Worm (Caenorhabditis elegans): ENCODE measurements around the gene lgc-40.

Gene lgc-40

ce11 chrX:2401883-2402282 lies 42.0 kb downstream of the lgc-40 start, which contains the start of gene dhhc-9:
TSS of gene dhhc-9 (minus strand) at chrX:2402036.
- peak; percentile 97 for TF ChIP-seq hmg-11 (tag; optimal IDR thresholded peaks at IDR 0.05)
- no peak for TF ChIP-seq aly-2 (tag; optimal IDR thresholded peaks at IDR 0.05)
- TF ChIP-seq sea-2 (GFP tag; optimal IDR thresholded peaks at IDR 0.05) = no peak
- TF ChIP-seq nhr-237 (tag; optimal IDR thresholded peaks at IDR 0.05) = no peak
- TF ChIP-seq egl-27 (tag; optimal IDR thresholded peaks at IDR 0.05) = no peak
- TF ChIP-seq daf-12 (tag; optimal IDR thresholded peaks at IDR 0.05) = no peak
- TF ChIP-seq lsy-12 (tag; optimal IDR thresholded peaks at IDR 0.05) = no peak
- no peak for TF ChIP-seq ceh-28 (tag; optimal IDR thresholded peaks at IDR 0.05)
- TF ChIP-seq jun-1 (tag; optimal IDR thresholded peaks at IDR 0.05) = peak; percentile 15
- no peak for TF ChIP-seq nhr-76 (tag; optimal IDR thresholded peaks at IDR 0.05)
- peak; percentile 39 for TF ChIP-seq nhr-23 (tag; optimal IDR thresholded peaks at IDR 0.05)
- TF ChIP-seq nhr-12 (tag; optimal IDR thresholded peaks at IDR 0.05) = no peak
- no peak for TF ChIP-seq ztf-11 (tag; optimal IDR thresholded peaks at IDR 0.05)
- TF ChIP-seq fos-1 (tag; optimal IDR thresholded peaks at IDR 0.05) = no peak
- no peak for TF ChIP-seq skn-1 (tag; optimal IDR thresholded peaks at IDR 0.05)
- no peak for TF ChIP-seq egl-5 (tag; optimal IDR thresholded peaks at IDR 0.05)
- no peak for TF ChIP-seq unc-39 (tag; optimal IDR thresholded peaks at IDR 0.05)
- TF ChIP-seq mdl-1 (tag; optimal IDR thresholded peaks at IDR 0.05) = no peak
- TF ChIP-seq ZK546.5 (tag; optimal IDR thresholded peaks at IDR 0.05) = no peak
- no peak for TF ChIP-seq ceh-82 (tag; optimal IDR thresholded peaks at IDR 0.05)
- TF ChIP-seq nhr-77 (tag; optimal IDR thresholded peaks at IDR 0.05) = no peak
- TF ChIP-seq nhr-11 (tag; optimal IDR thresholded peaks at IDR 0.05) = no peak
- peak; percentile 53 for TF ChIP-seq snpc-4 (tag; optimal IDR thresholded peaks at IDR 0.05)
- no peak for TF ChIP-seq eor-1 (tag; optimal IDR thresholded peaks at IDR 0.05)
- no peak for TF ChIP-seq ztf-4 (tag; optimal IDR thresholded peaks at IDR 0.05)
- TF ChIP-seq fkh-2 (tag; optimal IDR thresholded peaks at IDR 0.05) = no peak
- TF ChIP-seq fkh-10 (GFP tag; optimal IDR thresholded peaks at IDR 0.05) = no peak
- TF ChIP-seq ceh-16 (tag; optimal IDR thresholded peaks at IDR 0.05) = no peak
- peak; percentile 17 for TF ChIP-seq elt-2 (tag; optimal IDR thresholded peaks at IDR 0.05)
- peak; percentile 22 for TF ChIP-seq lin-15B (tag; optimal IDR thresholded peaks at IDR 0.05)
- no peak for TF ChIP-seq elt-1 (tag; optimal IDR thresholded peaks at IDR 0.05)
- TF ChIP-seq zag-1 (tag; optimal IDR thresholded peaks at IDR 0.05) = no peak
- no peak for TF ChIP-seq ceh-9 (tag; optimal IDR thresholded peaks at IDR 0.05)
- no peak for TF ChIP-seq nhr-28 (tag; optimal IDR thresholded peaks at IDR 0.05)
- no peak for TF ChIP-seq mml-1 (tag; optimal IDR thresholded peaks at IDR 0.05)
- peak; percentile 23 for TF ChIP-seq pqm-1 (tag; optimal IDR thresholded peaks at IDR 0.05)
- TF ChIP-seq nhr-67 (tag; optimal IDR thresholded peaks at IDR 0.05) = no peak
- TF ChIP-seq nhr-43 (tag; optimal IDR thresholded peaks at IDR 0.05; ENCODE audit: poor library complexity, severe bottlenecking) = peak; percentile 41
- peak; percentile 5 for TF ChIP-seq pha-4 (tag; optimal IDR thresholded peaks at IDR 0.05)
- no peak for TF ChIP-seq unc-62 (GFP tag; optimal IDR thresholded peaks at IDR 0.05)
- peak; percentile 64 for TF ChIP-seq nhr-25 (tag; optimal IDR thresholded peaks at IDR 0.05)
- peak; percentile 61 for TF ChIP-seq lin-39 (tag; optimal IDR thresholded peaks at IDR 0.05)
- no peak for TF ChIP-seq ama-1 (optimal IDR thresholded peaks at IDR 0.05)
- no peak for TF ChIP-seq R02D3.7 (tag; optimal IDR thresholded peaks at IDR 0.05)
- TF ChIP-seq nfya-1 (tag; optimal IDR thresholded peaks at IDR 0.05; ENCODE audit: insufficient read depth) = peak; percentile 81
- TF ChIP-seq elt-3 (tag; optimal IDR thresholded peaks at IDR 0.05) = no peak
- TF ChIP-seq tbx-2 (tag; optimal IDR thresholded peaks at IDR 0.05) = no peak

- TF ChIP-seq ceh-82 (tag; optimal IDR thresholded peaks at IDR 0.05) (no peak), nhr-77 (tag; optimal IDR thresholded peaks at IDR 0.05) (no peak), zag-1 (tag; optimal IDR thresholded peaks at IDR 0.05) (no peak), elt-1 (tag; optimal IDR thresholded peaks at IDR 0.05) (no peak), daf-12 (tag; optimal IDR thresholded peaks at IDR 0.05) (no peak), ztf-11 (tag; optimal IDR thresholded peaks at IDR 0.05) (no peak), mdl-1 (tag; optimal IDR thresholded peaks at IDR 0.05) (no peak), unc-39 (tag; optimal IDR thresholded peaks at IDR 0.05) (no peak), skn-1 (tag; optimal IDR thresholded peaks at IDR 0.05) (no peak), nhr-43 (tag; optimal IDR thresholded peaks at IDR 0.05; ENCODE audit: poor library complexity, severe bottlenecking) (no peak), fos-1 (tag; optimal IDR thresholded peaks at IDR 0.05) (no peak), nfya-1 (tag; optimal IDR thresholded peaks at IDR 0.05; ENCODE audit: insufficient read depth) (no peak), tbx-2 (tag; optimal IDR thresholded peaks at IDR 0.05) (no peak), nhr-12 (tag; optimal IDR thresholded peaks at IDR 0.05) (no peak), nhr-67 (tag; optimal IDR thresholded peaks at IDR 0.05) (no peak), nhr-25 (tag; optimal IDR thresholded peaks at IDR 0.05) (no peak)
These were observed 43.8 kb downstream of the lgc-40 start, which contains the start of gene C43H6.4 for ce11 chrX:2403724-2404123. TSS of gene C43H6.4 (plus strand) at chrX:2404024.

All from whole organism, L3 larva.